Fruit fly (Drosophila melanogaster): ENCODE measurements around the gene CG1607.

The CG1607 gene

DNA sequence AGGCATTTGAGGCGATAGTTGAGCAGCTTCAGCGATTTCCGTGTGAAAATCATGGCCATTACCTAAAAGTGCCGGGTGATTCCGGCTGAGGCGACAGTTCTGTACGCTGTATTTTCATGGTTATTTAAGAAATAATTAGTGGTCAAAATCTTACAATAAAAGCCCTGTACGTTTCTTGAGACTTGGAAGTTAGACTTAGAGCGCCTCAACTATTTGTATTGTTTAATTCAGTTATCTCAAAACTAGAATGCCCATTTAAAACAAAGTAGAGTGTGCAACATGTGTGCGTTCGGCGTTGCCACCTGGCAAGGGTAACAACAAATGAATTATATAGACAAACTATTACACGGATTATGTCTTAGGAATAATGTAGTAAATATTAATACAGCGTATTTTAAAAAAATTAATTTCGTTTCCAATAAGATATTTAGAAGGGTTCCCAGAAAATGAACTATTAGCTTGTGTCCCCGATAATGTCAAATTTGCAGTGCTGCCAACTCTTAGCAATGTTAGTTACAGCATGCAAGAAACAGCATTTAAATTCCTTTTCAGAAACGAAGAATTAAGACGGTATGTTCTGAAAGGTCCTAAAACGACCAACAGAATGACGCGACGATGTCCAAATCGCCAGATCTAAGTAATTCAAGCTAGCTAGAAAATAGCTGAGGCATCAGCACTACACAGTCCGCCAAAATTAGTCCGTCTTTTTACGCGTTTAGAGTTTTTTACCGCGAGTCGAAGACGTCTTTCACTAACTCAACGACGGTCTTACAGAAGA is 22.8 kb downstream of the CG1607 start, which contains the start of gene Gprk2:
Gene Gprk2 (plus strand): TSS at position 747 of the 778 bp plus-strand sequence.
- peak; percentile 97 for TF ChIP-seq CG17801 (GFP tag; optimal IDR thresholded peaks at IDR 0.05; ENCODE audit: partially characterized antibody)

DNA sequence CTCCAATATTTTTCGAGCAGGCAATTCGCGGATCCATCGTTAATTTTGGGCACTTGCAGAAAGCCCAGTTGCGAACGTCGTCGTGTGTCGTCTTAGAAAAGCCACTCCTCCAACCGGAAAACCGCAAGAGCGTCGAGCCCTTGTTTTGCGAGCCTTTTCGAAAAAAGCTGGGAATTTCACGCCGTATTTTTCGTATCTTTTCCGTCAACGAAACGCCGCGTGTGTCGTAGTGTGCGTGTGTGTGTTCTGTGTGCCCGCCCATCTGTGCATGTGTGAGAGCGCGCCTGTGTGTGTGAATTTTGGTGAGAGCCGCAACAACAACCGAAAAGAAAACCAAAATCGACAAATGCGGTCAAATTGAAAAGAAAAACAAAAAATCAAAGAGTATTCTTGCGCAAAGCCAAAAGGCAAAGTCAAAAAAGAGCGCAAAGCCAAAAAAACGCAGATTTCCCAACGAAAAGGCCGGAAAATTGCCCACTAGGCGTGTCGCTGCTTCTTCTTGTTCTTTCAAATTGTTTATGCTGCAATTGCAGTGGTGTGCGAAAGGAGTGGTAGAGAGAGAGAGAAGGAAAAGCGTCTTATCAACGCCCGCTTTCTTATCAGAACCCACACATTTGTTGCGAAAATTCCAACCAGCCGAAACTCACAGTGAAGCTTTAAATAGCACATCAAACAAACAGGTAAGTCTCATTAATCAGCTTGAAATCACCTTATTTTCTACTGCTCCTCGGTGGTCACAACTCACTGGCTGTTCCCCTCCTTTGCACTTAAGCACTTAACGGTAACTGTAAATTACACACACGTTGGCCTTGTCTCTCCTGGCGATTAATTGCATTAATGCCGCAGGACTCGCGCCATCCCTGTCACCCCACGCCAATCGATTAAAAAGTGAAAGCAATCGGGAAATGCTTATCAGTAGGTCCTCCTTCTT is 23.6 kb downstream of the CG1607 start, which contains the start of gene PNPase:
Gene PNPase (minus strand): TSS at position 176 of the 931 bp plus-strand sequence.
- TF ChIP-seq CG17801 (GFP tag; optimal IDR thresholded peaks at IDR 0.05; ENCODE audit: partially characterized antibody), result no peak

DNA sequence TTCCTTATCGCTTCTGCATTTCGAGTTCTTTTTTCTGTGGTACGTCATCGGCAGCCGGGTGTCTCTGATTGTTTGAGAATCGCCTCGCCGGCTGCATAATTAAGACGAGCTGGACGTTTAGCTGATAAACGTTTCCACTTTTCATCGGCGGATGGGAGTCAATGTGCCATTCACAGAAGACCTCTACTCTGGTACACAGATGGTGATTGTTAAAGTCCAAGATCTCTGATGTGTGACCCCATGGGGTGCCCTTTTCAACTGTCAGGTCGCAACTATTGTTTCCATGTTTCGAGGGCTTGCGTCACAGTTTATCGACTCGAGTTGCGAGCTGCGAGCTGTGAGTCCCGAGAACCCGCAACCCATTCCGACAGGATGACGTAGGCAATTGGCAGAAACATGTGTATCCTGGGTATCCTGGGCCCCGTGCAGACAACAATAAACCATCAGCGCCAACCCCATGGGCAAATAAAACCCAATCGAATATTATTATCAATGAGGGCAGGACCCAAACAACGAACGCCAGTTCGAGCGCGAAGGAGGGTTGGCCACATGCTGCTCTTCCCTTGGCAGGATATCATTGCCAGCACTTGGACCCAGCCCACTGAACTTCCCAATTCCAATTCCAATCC is 25.2 kb downstream of the CG1607 start:
- no peak for TF ChIP-seq CG17801 (GFP tag; optimal IDR thresholded peaks at IDR 0.05; ENCODE audit: partially characterized antibody)

DNA sequence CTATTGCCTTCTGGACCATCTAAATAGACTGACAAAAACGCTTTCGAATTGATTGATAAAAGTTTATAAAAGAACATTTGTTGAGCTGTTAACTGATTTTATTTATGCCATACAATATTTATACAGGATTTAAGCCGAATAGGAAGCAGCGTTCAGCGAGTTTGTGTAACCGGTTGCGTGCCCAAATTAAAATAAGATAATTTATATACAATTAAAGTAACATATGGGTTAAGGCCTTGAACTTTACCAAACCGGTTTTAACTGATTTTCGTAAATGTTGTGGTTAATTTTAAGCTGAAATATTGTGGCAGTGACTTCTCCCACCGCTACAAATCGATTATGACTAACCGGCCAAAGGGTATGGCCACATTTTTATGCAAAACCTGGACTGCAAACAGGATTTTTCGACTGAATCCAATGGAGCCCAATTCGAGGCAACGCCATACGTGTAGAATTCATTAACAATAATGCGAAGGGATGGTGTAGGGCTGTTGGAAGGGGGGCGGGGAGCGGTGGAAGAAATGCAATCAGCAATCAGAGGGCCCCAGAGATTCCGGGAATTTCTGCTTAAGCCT is 27.8 kb downstream of the CG1607 start:
- no peak for TF ChIP-seq CG17801 (GFP tag; optimal IDR thresholded peaks at IDR 0.05; ENCODE audit: partially characterized antibody)

DNA sequence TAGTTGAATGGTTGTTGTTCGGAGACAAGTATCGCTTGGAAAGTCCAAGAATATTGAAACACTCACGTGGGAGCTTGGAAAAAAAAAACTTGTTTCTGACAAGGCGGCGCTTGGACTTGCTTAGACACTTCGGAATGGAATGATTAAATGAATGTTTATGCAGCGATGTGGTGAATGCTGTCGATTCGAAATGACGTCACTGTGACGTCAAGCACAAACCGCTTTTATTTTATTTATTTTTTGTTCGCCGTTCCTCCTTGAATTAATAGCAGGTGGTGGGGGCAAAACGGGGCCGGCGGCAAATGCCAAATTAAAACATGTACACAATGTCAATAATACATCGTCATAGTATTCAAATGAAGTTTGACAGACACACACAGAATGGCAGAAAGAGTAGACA is 37.6 kb downstream of the CG1607 start:
- TF ChIP-seq CG17801 (GFP tag; optimal IDR thresholded peaks at IDR 0.05; ENCODE audit: partially characterized antibody), result no peak

DNA sequence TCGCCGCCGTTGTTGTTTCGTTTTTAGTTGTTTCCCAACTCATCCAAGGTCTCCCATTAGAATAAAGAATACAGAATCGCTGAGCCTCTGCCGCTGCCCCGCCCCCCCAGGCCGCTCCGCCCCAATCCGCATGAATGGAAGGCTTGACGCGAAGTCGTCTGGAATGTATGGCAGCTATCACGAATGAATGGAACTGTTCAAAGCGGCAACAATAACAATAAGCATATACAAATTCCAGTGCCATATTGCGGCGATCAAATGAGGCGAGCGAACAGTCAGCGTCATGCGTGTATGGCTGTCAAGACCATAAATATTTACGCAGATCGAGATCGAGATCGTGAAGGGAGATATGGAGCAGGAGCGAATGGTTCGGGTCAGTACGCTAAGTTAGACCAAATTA is 38.8 kb downstream of the CG1607 start:
- TF ChIP-seq CG17801 (GFP tag; optimal IDR thresholded peaks at IDR 0.05; ENCODE audit: partially characterized antibody), result no peak

DNA sequence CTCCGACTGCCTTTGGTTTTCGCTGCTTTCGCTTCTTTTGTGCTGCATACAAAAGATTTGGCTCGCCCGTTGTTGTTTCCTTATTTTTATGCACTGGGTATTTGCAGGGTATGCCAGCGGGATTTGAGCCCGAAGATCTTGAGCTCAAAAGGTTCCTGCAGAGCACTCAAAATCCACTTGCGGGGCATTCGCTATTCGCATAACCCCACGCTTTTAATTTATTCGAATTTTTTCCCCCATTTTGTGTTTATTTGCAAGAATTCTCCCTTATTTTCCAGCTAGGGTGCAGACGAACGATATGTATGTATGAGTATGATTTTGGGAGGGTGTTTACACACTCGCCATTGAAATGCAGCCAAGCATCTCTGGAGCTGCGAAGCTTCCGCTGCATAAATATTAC is 40.1 kb downstream of the CG1607 start:
- TF ChIP-seq CG17801 (GFP tag; optimal IDR thresholded peaks at IDR 0.05; ENCODE audit: partially characterized antibody), result no peak

DNA sequence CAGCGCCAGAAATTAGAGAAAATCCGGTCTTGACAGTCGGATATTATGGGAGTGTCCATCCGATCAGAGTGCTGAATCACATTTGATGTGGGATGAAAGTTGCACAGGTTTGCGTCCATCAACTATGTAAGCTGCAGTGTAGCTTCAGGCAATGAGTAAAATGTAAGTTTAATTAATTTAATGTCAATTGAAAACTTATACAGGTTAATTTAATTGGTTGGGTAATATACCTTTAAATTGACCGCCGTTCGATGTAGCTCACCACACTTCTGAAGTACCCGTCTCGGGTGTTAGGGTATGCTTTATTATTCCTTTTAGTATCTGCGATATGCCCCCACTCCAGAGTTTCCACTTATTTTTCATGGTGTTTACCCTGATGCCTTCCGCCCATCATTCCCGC is 42.5 kb downstream of the CG1607 start:
- TF ChIP-seq CG17801 (GFP tag; optimal IDR thresholded peaks at IDR 0.05; ENCODE audit: partially characterized antibody), result no peak

DNA sequence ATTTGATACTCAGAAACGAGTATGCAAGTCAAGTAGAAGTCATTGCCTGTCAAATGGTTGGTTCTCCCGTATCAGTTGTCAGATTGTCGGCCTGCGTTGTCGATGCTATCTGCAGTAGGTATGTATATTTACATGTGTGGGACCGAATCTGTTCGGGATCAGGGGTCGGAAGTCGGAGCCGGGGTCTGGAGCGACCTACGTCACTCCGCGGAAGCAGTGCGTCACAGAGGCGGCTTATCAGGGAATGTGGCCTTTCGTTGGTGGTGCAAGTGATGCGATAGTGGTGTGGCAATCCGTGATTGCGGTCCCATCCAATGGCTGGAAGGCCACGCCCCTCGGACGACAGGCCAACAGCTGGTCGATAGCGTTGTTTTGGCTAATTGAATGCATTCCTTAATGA is 53.7 kb downstream of the CG1607 start:
- TF ChIP-seq CG17801 (GFP tag; optimal IDR thresholded peaks at IDR 0.05; ENCODE audit: partially characterized antibody), result no peak

DNA sequence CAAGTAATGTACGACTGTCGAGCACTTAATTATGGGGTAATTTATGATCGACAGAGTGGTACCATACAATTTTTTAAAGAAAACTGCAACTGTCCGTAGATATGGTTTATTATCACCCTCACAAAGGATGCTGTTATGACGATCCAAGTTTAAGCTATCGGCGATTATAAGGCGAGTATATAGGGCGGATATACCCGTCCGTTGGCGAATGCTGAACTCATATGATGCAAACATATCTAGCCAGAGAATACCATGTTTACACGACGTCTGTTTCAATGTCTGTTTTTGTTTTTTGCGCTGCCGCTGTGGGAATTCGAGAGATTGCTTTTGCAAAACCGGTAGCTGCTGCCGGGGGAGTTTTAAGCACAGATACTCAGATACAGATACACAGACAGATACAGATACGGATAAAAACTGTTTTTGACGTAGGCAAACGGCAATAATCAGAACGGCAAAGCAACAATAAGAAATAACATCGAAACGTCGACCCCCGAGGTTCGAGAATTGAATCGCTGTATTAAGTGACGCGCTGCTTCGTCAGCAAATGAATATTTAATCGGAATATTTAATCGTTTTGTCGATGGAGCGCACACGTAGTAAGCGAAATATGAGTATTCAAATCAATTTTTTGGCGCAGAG is 55.6 kb downstream of the CG1607 start:
- TF ChIP-seq CG17801 (GFP tag; optimal IDR thresholded peaks at IDR 0.05; ENCODE audit: partially characterized antibody), result no peak

DNA sequence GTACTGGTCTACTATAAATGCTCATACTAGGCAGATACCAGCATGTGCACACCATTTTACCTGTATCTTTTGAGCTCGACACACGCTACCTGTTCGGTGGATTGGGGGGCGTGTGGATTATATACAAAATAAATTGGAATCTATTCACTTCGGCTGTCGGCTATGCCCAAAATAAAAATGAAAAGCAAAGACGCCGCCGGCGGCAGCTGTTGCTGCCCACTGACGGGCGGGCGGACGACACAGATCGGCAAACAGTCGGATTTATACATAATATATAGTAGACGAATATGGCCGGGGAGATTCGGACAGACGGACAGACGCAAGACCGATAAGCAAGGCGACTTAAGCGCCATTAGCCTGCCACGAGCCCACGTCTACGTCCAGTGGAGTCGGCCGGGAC is 56.9 kb downstream of the CG1607 start:
- no peak for TF ChIP-seq CG17801 (GFP tag; optimal IDR thresholded peaks at IDR 0.05; ENCODE audit: partially characterized antibody)

DNA sequence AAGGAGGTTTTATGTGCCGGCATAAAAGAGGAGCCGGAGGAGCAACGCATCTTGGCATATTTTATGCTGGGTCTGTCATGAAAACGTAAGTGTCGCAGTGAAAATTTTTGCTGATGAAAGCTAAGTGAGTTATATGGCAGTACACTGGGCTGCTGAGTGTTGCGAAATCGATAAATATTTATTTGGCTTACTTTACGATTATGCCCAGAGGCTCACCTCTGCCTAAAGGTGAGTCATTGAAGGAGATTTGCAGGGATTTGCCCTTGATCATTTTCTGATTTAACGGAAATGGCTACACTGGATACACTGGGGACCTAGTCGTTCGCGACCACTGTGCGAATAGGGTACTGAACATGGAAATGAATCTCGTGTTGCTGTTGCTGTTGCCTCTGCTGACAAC is 58.1 kb downstream of the CG1607 start:
- TF ChIP-seq CG17801 (GFP tag; optimal IDR thresholded peaks at IDR 0.05; ENCODE audit: partially characterized antibody), result no peak

DNA sequence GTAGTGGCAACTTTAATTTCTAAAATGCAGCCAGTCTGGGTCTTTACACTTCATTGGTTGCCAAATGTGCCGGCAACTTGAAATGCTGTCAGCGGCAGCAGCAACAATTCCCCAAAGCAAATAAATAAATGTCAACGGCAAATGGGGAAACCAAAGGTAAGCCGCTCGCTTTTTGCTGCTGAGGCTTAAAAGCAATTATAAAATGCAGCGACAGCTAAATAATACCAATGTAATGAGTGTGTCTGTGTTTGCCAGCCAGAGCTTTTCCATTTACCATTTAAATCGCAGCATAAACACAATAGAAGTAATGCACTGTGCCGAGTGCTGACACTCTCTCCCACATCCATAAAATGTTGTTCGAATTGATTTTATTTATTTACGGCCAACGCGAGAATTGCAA is 58.7 kb downstream of the CG1607 start:
- TF ChIP-seq CG17801 (GFP tag; optimal IDR thresholded peaks at IDR 0.05; ENCODE audit: partially characterized antibody), result no peak

Data from ovary, adult (tissue).